Fruit fly (Drosophila melanogaster): ENCODE data around the gene dnk.

The dnk gene

DNA sequence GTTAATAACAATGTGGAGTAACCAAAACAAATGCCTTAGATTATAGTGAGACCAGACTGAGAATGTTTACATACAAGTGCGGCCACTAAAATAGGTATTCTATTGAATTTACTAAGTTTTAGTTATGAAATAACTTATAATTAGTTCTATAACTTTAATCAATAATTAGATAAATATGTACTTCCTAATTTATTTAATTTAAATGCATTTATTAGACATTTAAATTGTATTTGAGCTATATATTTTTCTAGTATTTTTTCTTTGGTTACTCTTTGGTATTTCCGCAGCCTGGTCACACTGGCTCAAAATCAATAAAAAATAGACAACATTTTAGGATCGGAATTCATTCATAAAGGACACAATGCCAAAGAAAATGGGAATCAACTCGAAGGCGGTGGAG is 50.4 kb downstream of the dnk start, which contains the start of the genes Prp18 and CG6013 (continued):
- TF ChIP-seq Ssrp (tag; optimal IDR thresholded peaks at IDR 0.05), result peak; percentile 57
- no peak for TF ChIP-seq CG18011 (GFP tag; optimal IDR thresholded peaks at IDR 0.05)
- TF ChIP-seq CG17186 (GFP tag; optimal IDR thresholded peaks at IDR 0.05), result no peak
- TF ChIP-seq Gug (GFP tag; IDR thresholded peaks at IDR 0.05), result no peak
- no peak for TF ChIP-seq HmgD (GFP tag; optimal IDR thresholded peaks at IDR 0.05)
- TF ChIP-seq Neu2 (GFP tag; optimal IDR thresholded peaks at IDR 0.05; ENCODE audit: borderline replicate concordance), result no peak
- TF ChIP-seq hbn (GFP tag; IDR thresholded peaks at IDR 0.05; ENCODE audit: partially characterized antibody), result no peak
- no peak for TF ChIP-seq vnd (GFP tag; IDR thresholded peaks at IDR 0.05; ENCODE audit: partially characterized antibody)
- TF ChIP-seq CG11247 (GFP tag; IDR thresholded peaks at IDR 0.05), result no peak
- TF ChIP-seq wek (GFP tag; optimal IDR thresholded peaks at IDR 0.05), result no peak
- TF ChIP-seq ssp (GFP tag; IDR thresholded peaks at IDR 0.05), result no peak
- TF ChIP-seq sqz (GFP tag; optimal IDR thresholded peaks at IDR 0.05), result peak; percentile 88
- TF ChIP-seq Xrp1 (GFP tag; IDR thresholded peaks at IDR 0.05), result peak; percentile 51; the same call in 1 of the 2 replicates
- TF ChIP-seq sug (tag; optimal IDR thresholded peaks at IDR 0.05), result peak; percentile 53
- peak; percentile 75 for TF ChIP-seq trem (tag; optimal IDR thresholded peaks at IDR 0.05)
- TF ChIP-seq CG1529 (GFP tag; optimal IDR thresholded peaks at IDR 0.05), result no peak
- peak; percentile 66 for TF ChIP-seq nerfin-1 (tag; optimal IDR thresholded peaks at IDR 0.05)
- no peak for TF ChIP-seq C15 (GFP tag; IDR thresholded peaks at IDR 0.05)
- no peak for TF ChIP-seq CG14441 (GFP tag; IDR thresholded peaks at IDR 0.05)
- TF ChIP-seq ttk (GFP tag; IDR thresholded peaks at IDR 0.05), result no peak
- peak; percentile 47 for TF ChIP-seq CG13296 (GFP tag; optimal IDR thresholded peaks at IDR 0.05)
- peak; percentile 78 for TF ChIP-seq CG17829 (tag; optimal IDR thresholded peaks at IDR 0.05)
- peak; percentile 52 for TF ChIP-seq CG7556 (GFP tag; optimal IDR thresholded peaks at IDR 0.05)
- no peak for TF ChIP-seq unc-4 (GFP tag; IDR thresholded peaks at IDR 0.05; ENCODE audit: partially characterized antibody)
- peak; percentile 37 for TF ChIP-seq CG15514 (GFP tag; optimal IDR thresholded peaks at IDR 0.05)
- peak; percentile 52 for TF ChIP-seq Fer2 (tag; optimal IDR thresholded peaks at IDR 0.05)
- no peak for TF ChIP-seq Atf3 (GFP tag; optimal IDR thresholded peaks at IDR 0.05)
- no peak for TF ChIP-seq CG3995 (GFP tag; optimal IDR thresholded peaks at IDR 0.05)
- no peak for TF ChIP-seq ham (GFP tag; IDR thresholded peaks at IDR 0.05)
- peak; percentile 56 for TF ChIP-seq CG12942 (GFP tag; optimal IDR thresholded peaks at IDR 0.05)
- TF ChIP-seq CG8281 (tag; optimal IDR thresholded peaks at IDR 0.05), result no peak
- peak; percentile 0 for TF ChIP-seq CG4820 (GFP tag; optimal IDR thresholded peaks at IDR 0.05)
- TF ChIP-seq Doc3 (GFP tag; IDR thresholded peaks at IDR 0.05; ENCODE audit: partially characterized antibody), result no peak
- no peak for TF ChIP-seq Bgb (GFP tag; IDR thresholded peaks at IDR 0.05; ENCODE audit: partially characterized antibody)
- no peak for TF ChIP-seq CG11085 (GFP tag; IDR thresholded peaks at IDR 0.05)
- TF ChIP-seq disco-r (GFP tag; optimal IDR thresholded peaks at IDR 0.05), result no peak
- TF ChIP-seq CG6854 (GFP tag; optimal IDR thresholded peaks at IDR 0.05), result no peak
- TF ChIP-seq CG2202 (tag; optimal IDR thresholded peaks at IDR 0.05), result no peak
- peak; percentile 0 for TF ChIP-seq psq (GFP tag; optimal IDR thresholded peaks at IDR 0.05)
- TF ChIP-seq sima (GFP tag; optimal IDR thresholded peaks at IDR 0.05), result no peak
- TF ChIP-seq br (optimal IDR thresholded peaks at IDR 0.05), result no peak
- TF ChIP-seq usp (GFP tag; optimal IDR thresholded peaks at IDR 0.05), result no peak
- TF ChIP-seq CG18476 (GFP tag; optimal IDR thresholded peaks at IDR 0.05), result no peak
- no peak for TF ChIP-seq cg (GFP tag; optimal IDR thresholded peaks at IDR 0.05)
- TF ChIP-seq CG15269 (tag; optimal IDR thresholded peaks at IDR 0.05), result peak; percentile 65
- TF ChIP-seq lab (GFP tag; optimal IDR thresholded peaks at IDR 0.05), result no peak
- TF ChIP-seq NC2β (GFP tag; optimal IDR thresholded peaks at IDR 0.05), result no peak
- no peak for TF ChIP-seq CG5180 (GFP tag; optimal IDR thresholded peaks at IDR 0.05)
- TF ChIP-seq wdn (GFP tag; IDR thresholded peaks at IDR 0.05), result no peak
- TF ChIP-seq CG10431 (GFP tag; optimal IDR thresholded peaks at IDR 0.05), result no peak
- no peak for TF ChIP-seq oc (tag; optimal IDR thresholded peaks at IDR 0.05)

Data from whole organism, embryonic.